Worm (Caenorhabditis elegans) whole organism, late embryonic: ENCODE data around the gene rpoa-1.

Experiments
- npax-4 ChIP-seq: sonication (generic microtip); optimal IDR thresholded peaks from 2 replicates; lab custom pipeline; 2016; ENCODE audit warnings: missing genetic modification characterization, missing compliant biosample characterization
- pha-4 ChIP-seq: fragments of 150-350 bp; optimal IDR thresholded peaks from 2 replicates; lab custom pipeline; 2018; ENCODE audit warnings: missing biosample characterization, missing genetic modification reagents, missing genetic modification characterization
- pqm-1 ChIP-seq: sonication (generic microtip); optimal IDR thresholded peaks from 2 replicates; lab custom pipeline; 2016; ENCODE audit warnings: missing genetic modification characterization, missing compliant biosample characterization

- no peak for TF ChIP-seq npax-4 (tag; lab: Kevin White, UChicago)
- no peak for TF ChIP-seq pqm-1 (tag; lab: Kevin White, UChicago)
- TF ChIP-seq pha-4 (tag; lab: Kevin White, UChicago): no peak
Observed at ce11 chrII:13664993-13665680, 29.5 kb downstream of the rpoa-1 start.
